Fruit fly (Drosophila melanogaster): ENCODE results near the gene Sfp84E.

dm6 chr3R:7954477-7954876 is 25.6 kb downstream of the Sfp84E start:
- TF ChIP-seq EcR (GFP tag; optimal IDR thresholded peaks at IDR 0.05) (no peak), CG8478 (optimal IDR thresholded peaks at IDR 0.05) (no peak), usp (GFP tag; optimal IDR thresholded peaks at IDR 0.05) (no peak), psq (optimal IDR thresholded peaks at IDR 0.05) (no peak)

Measured in whole organism.